Fruit fly (Drosophila melanogaster): ENCODE results near the gene CG4198.

Gene CG4198

DNA sequence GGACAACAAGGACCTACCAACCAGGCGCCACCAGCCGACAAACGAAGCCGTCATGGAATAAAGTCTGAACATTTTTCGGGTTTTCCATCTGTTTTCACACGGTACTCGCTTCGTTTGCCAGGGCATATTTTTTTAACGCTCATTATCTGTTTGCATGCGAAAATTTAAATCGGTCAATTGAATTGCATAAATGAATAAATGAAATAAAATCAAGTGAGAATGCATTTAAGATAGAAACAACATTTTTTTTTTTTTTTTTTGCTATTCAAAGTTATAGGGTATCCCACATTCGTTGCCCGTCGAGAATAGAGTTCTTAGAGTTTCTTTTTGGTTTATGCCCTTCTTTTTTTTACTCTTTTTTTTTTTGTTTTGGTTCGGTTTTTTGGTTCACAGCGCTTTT, 27.2 kb upstream of the CG4198 start (continued):
- TF ChIP-seq E2f2 (GFP tag; IDR thresholded peaks at IDR 0.05) (peak; percentile 16; the same call in 1 of the 2 replicates), CG14014 (GFP tag; IDR thresholded peaks at IDR 0.05) (0 out of 2 replicates have a peak, but pooled peaks have one; percentile 39), Ets65A (GFP tag) (no peak)

DNA sequence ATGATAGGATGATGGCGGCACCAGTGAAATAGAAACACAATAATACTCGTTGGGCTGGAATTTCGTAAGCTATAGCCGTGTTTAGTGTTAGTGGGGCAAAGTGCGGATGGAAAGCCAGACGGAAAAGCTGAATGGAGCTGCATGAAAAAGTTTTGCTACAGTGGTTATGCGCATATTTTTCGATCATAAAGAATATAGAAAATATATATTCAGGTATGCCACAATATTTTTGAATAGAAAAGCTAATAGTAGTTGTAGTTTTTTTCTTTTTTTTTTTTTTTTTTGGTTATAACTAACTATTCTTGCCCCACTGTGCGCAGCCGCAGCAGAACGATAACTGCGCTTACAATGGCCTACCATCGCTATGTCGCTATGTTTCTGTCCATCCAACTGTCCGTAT, 26.5 kb upstream of the CG4198 start:
- TF ChIP-seq br (optimal IDR thresholded peaks at IDR 0.05) = no peak
- TF ChIP-seq CG14050 (GFP tag; IDR thresholded peaks at IDR 0.05) = 0 out of 3 replicates have a peak, but pooled peaks have one; percentile 12
- peak; percentile 3 for TF ChIP-seq CG5245 (GFP tag; optimal IDR thresholded peaks at IDR 0.05)
- no peak for TF ChIP-seq CG5180 (GFP tag; optimal IDR thresholded peaks at IDR 0.05)
- TF ChIP-seq ind (GFP tag; optimal IDR thresholded peaks at IDR 0.05) = peak; percentile 22
- TF ChIP-seq CG1233 (GFP tag; optimal IDR thresholded peaks at IDR 0.05) = no peak
- TF ChIP-seq dati (GFP tag; IDR thresholded peaks at IDR 0.05) = no peak
- TF ChIP-seq slp2 (GFP tag; optimal IDR thresholded peaks at IDR 0.05) = no peak
- TF ChIP-seq Nf-YB (GFP tag; optimal IDR thresholded peaks at IDR 0.05) = no peak
- no peak for TF ChIP-seq CG31224 (GFP tag; IDR thresholded peaks at IDR 0.05)
- no peak for TF ChIP-seq HHEX (GFP tag; optimal IDR thresholded peaks at IDR 0.05)
- no peak for TF ChIP-seq CG1603 (tag; optimal IDR thresholded peaks at IDR 0.05)
- no peak for TF ChIP-seq fd3F (GFP tag; optimal IDR thresholded peaks at IDR 0.05)
- no peak for TF ChIP-seq CG15696 (tag; optimal IDR thresholded peaks at IDR 0.05)
- no peak for TF ChIP-seq CG7556 (GFP tag; optimal IDR thresholded peaks at IDR 0.05)
- TF ChIP-seq HLHmδ (GFP tag; optimal IDR thresholded peaks at IDR 0.05) = no peak
- TF ChIP-seq Mrtf (GFP tag; IDR thresholded peaks at IDR 0.05) = no peak
- TF ChIP-seq CG9437 (GFP tag; optimal IDR thresholded peaks at IDR 0.05) = no peak
- TF ChIP-seq Adf1 (GFP tag; IDR thresholded peaks at IDR 0.05) = no peak
- no peak for TF ChIP-seq CG13296 (GFP tag; optimal IDR thresholded peaks at IDR 0.05)
- TF ChIP-seq CG2712 (tag; optimal IDR thresholded peaks at IDR 0.05) = peak; percentile 7
- TF ChIP-seq NC2β (GFP tag; optimal IDR thresholded peaks at IDR 0.05) = no peak
- TF ChIP-seq CG17359 (tag; optimal IDR thresholded peaks at IDR 0.05) = peak; percentile 15
- no peak for TF ChIP-seq CG12299 (tag; optimal IDR thresholded peaks at IDR 0.05)
- no peak for TF ChIP-seq hb (GFP tag; IDR thresholded peaks at IDR 0.05; ENCODE audit: partially characterized antibody)
- no peak for TF ChIP-seq CG18011 (GFP tag; optimal IDR thresholded peaks at IDR 0.05)
- no peak for TF ChIP-seq tna (GFP tag; IDR thresholded peaks at IDR 0.05; ENCODE audit: partially characterized antibody)
- no peak for TF ChIP-seq CG11456 (GFP tag; IDR thresholded peaks at IDR 0.05)
- no peak for TF ChIP-seq Stat92E (GFP tag; optimal IDR thresholded peaks at IDR 0.05)
- no peak for TF ChIP-seq CG42726 (GFP tag; IDR thresholded peaks at IDR 0.05; ENCODE audit: partially characterized antibody)
- TF ChIP-seq ara (GFP tag; IDR thresholded peaks at IDR 0.05) = no peak
- TF ChIP-seq CG10959 (GFP tag; IDR thresholded peaks at IDR 0.05) = no peak
- no peak for TF ChIP-seq CG8290 (GFP tag; optimal IDR thresholded peaks at IDR 0.05)
- no peak for TF ChIP-seq CG8290 (tag; optimal IDR thresholded peaks at IDR 0.05)
- TF ChIP-seq aop (GFP tag; IDR thresholded peaks at IDR 0.05) = no peak
- TF ChIP-seq grn (GFP tag; optimal IDR thresholded peaks at IDR 0.05) = no peak
- no peak for TF ChIP-seq CG32767 (GFP tag; IDR thresholded peaks at IDR 0.05)
- TF ChIP-seq CG17328 (GFP tag; IDR thresholded peaks at IDR 0.05) = no peak
- TF ChIP-seq CG11093 (GFP tag; IDR thresholded peaks at IDR 0.05) = no peak
- TF ChIP-seq Hr78 (GFP tag; optimal IDR thresholded peaks at IDR 0.05) = no peak
- TF ChIP-seq Scr (GFP tag; IDR thresholded peaks at IDR 0.05; ENCODE audit: partially characterized antibody) = no peak
- no peak for TF ChIP-seq H2.0 (GFP tag; IDR thresholded peaks at IDR 0.05)
- TF ChIP-seq B-H2 (GFP tag; optimal IDR thresholded peaks at IDR 0.05) = no peak
- TF ChIP-seq gem (tag; optimal IDR thresholded peaks at IDR 0.05) = peak; percentile 6
- no peak for TF ChIP-seq CG17612 (GFP tag; IDR thresholded peaks at IDR 0.05)
- TF ChIP-seq CG33557 (GFP tag; optimal IDR thresholded peaks at IDR 0.05) = no peak
- TF ChIP-seq CG17829 (tag; optimal IDR thresholded peaks at IDR 0.05) = no peak
